Worm (Caenorhabditis elegans) whole organism, late embryonic: ENCODE results near the gene C02F5.10.

Experiments used
- Y22D7AL.16 ChIP-seq: sonication (generic microtip); optimal IDR thresholded peaks from 2 replicates; lab custom pipeline; 2016; ENCODE audit warnings: missing genetic modification characterization, missing compliant biosample characterization
- ceh-14 ChIP-seq: sonication (generic microtip); optimal IDR thresholded peaks from 2 replicates; lab custom pipeline; 2016; ENCODE audit warnings: missing genotype, missing genetic modification characterization, missing compliant biosample characterization
- ceh-9 ChIP-seq: sonication (generic microtip); optimal IDR thresholded peaks from 2 replicates; lab custom pipeline; 2016; ENCODE audit warnings: mild to moderate bottlenecking, missing genetic modification characterization, inconsistent platforms, missing compliant biosample characterization
- fkh-10 ChIP-seq: fragments of 150-350 bp; optimal IDR thresholded peaks from 2 replicates; lab custom pipeline; 2014; ENCODE audit warnings: missing biosample characterization, missing genetic modification reagents, missing genetic modification characterization
- hlh-15 ChIP-seq: sonication (generic microtip); optimal IDR thresholded peaks from 2 replicates; lab custom pipeline; 2016; ENCODE audit warnings: missing genetic modification characterization, missing compliant biosample characterization
- lim-6 ChIP-seq: sonication (generic microtip); optimal IDR thresholded peaks from 2 replicates; lab custom pipeline; 2016; ENCODE audit warnings: missing genetic modification characterization, missing compliant biosample characterization
- lin-11 ChIP-seq: fragments of 200-800 bp; sonication (Bioruptor generic); optimal IDR thresholded peaks from 2 replicates; lab custom pipeline; 2018; ENCODE audit warnings: mild to moderate bottlenecking, missing genetic modification characterization, missing compliant biosample characterization
- nhr-11 ChIP-seq: fragments of 150-350 bp; optimal IDR thresholded peaks from 2 replicates; lab custom pipeline; 2014; ENCODE audit warnings: missing biosample characterization, missing genetic modification characterization
- pag-3 ChIP-seq: sonication (generic microtip); optimal IDR thresholded peaks from 2 replicates; lab custom pipeline; 2016; ENCODE audit warnings: missing compliant biosample characterization, missing genetic modification characterization, borderline replicate concordance
- pqm-1 ChIP-seq: sonication (generic microtip); optimal IDR thresholded peaks from 2 replicates; lab custom pipeline; 2016; ENCODE audit warnings: missing genetic modification characterization, missing compliant biosample characterization
- ztf-16 ChIP-seq: sonication (generic microtip); optimal IDR thresholded peaks from 2 replicates; lab custom pipeline; 2017; ENCODE audit warnings: missing genetic modification characterization, missing compliant biosample characterization

DNA sequence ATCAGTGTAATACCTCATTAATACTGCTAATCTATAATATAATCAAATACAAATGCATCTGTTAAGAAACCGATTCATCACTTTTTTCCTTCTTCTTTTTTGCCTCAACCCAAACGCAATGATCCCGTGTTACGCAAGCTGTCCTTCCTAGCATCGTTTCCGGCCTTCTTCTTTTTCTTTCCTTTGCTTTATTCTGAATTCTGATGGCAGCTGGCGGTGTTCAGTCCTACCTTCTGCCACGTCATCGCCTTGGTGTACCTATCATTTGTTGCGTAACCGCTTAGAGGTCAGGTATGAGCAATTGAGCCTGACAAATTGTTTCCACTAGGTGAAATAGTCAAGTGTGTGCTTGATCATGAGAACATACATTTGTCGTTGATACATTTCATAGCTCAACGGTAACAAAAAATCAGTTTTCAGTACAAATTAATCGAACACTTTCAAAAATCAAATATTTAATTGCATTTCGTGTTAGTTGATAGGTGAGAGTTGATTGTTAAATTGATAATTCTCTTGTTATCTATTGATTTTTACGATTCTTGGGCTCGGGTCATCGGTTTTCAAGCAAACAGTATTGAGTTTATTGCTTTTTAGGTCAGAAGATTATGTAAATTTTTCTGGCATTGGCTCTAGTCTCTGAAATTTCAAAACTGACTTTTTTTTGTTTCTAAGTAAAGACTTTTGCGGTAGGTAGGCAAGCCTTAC, 49.1 kb upstream of the C02F5.10 start:
- no peak for TF ChIP-seq lin-11
- no peak for TF ChIP-seq nhr-11 (tag; lab: Kevin White, UChicago)
- TF ChIP-seq hlh-15 (tag; lab: Kevin White, UChicago) = no peak
- no peak for TF ChIP-seq ztf-16 (tag; lab: Kevin White, UChicago)
- TF ChIP-seq lim-6 (tag; lab: Kevin White, UChicago) = no peak
- TF ChIP-seq fkh-10 (GFP tag; lab: Kevin White, UChicago) = no peak
- no peak for TF ChIP-seq ceh-14
- no peak for TF ChIP-seq pag-3 (tag; lab: Kevin White, UChicago)
- no peak for TF ChIP-seq pqm-1 (tag; lab: Kevin White, UChicago)
- TF ChIP-seq Y22D7AL.16 (tag; lab: Kevin White, UChicago) = no peak
- TF ChIP-seq ceh-9 (tag; lab: Kevin White, UChicago) = no peak
